Worm (Caenorhabditis elegans) whole organism, young adult: ENCODE data around the gene ints-9.

ENCODE experiments used
- F49E8.2 ChIP-seq: sonication (generic microtip); optimal IDR thresholded peaks from 3 replicates; lab custom pipeline; 2017; ENCODE audit warnings: missing genetic modification characterization, mild to moderate bottlenecking, missing compliant biosample characterization, antibody characterized with exemption, moderate library complexity; ENCODE audit not compliant: insufficient read depth
- K12H6.12 ChIP-seq: fragments of 200-800 bp; sonication (Bioruptor generic); optimal IDR thresholded peaks from 2 replicates; lab custom pipeline; 2018; ENCODE audit warnings: mild to moderate bottlenecking, missing genetic modification characterization, missing compliant biosample characterization
- T07F8.4 ChIP-seq: sonication (generic microtip); optimal IDR thresholded peaks from 2 replicates; lab custom pipeline; 2016; ENCODE audit warnings: mild to moderate bottlenecking, missing genetic modification characterization, moderate library complexity, missing compliant biosample characterization
- Y67H2A.10 ChIP-seq: fragments of 200-800 bp; sonication (Bioruptor generic); conservative IDR thresholded peaks from 2 replicates; pipeline ENCODE4 v1.3.6; 2022; ENCODE audit warnings: missing genetic modification reagents, missing genetic modification characterization, missing compliant biosample characterization
- Y79H2A.3 ChIP-seq: fragments of 200-800 bp; sonication (Bioruptor generic); conservative IDR thresholded peaks from 2 replicates; pipeline ENCODE4 v1.3.6; 2022; ENCODE audit warnings: missing genetic modification reagents, missing genetic modification characterization, missing compliant biosample characterization
- ZK185.1 ChIP-seq: sonication (generic microtip); optimal IDR thresholded peaks from 2 replicates; lab custom pipeline; 2016; ENCODE audit warnings: mild to moderate bottlenecking, missing genetic modification characterization, missing compliant biosample characterization; ENCODE audit not compliant: poor library complexity, severe bottlenecking
- akir-1 ChIP-seq: fragments of 200-800 bp; sonication (Bioruptor generic); optimal IDR thresholded peaks from 2 replicates; lab custom pipeline; 2018; ENCODE audit warnings: mild to moderate bottlenecking, missing genetic modification characterization, moderate library complexity, missing compliant biosample characterization
- ama-1 ChIP-seq, 3 experiments: fragments of 150-350 bp in 1 of 3; sonication (generic microtip) in 2 of 3; optimal IDR thresholded peaks; 2 replicates each; lab custom pipeline; 2014 to 2018; ENCODE audit warnings: missing biosample characterization in 2 of 3, missing genetic modification characterization in 2 of 3, missing genetic modification reagents in 2 of 3
- atf-7 ChIP-seq: sonication (generic microtip); optimal IDR thresholded peaks from 2 replicates; lab custom pipeline; 2017; ENCODE audit warnings: mild to moderate bottlenecking, missing genetic modification characterization, missing compliant biosample characterization
- attf-5 ChIP-seq: fragments of 200-800 bp; sonication (Bioruptor generic); optimal IDR thresholded peaks from 2 replicates; lab custom pipeline; 2018; ENCODE audit warnings: mild to moderate bottlenecking, missing genetic modification characterization, missing compliant biosample characterization
- cebp-2 ChIP-seq: fragments of 200-800 bp; sonication (Bioruptor generic); IDR thresholded peaks from 2 replicates; pipeline ENCODE4 v1.3.6; 2022; ENCODE audit warnings: missing genetic modification characterization, missing compliant biosample characterization
- ceh-40 ChIP-seq: fragments of 200-800 bp; sonication (Bioruptor generic); IDR thresholded peaks from 2 replicates; pipeline ENCODE4 v1.3.6; 2022; ENCODE audit warnings: missing genetic modification characterization, missing compliant biosample characterization
- ceh-91 ChIP-seq: fragments of 200-800 bp; sonication (Bioruptor generic); IDR thresholded peaks from 2 replicates; pipeline ENCODE4 v1.3.6; 2022; ENCODE audit warnings: missing genetic modification reagents, missing genetic modification characterization, missing compliant biosample characterization
- dpl-1 ChIP-seq: fragments of 150-350 bp; optimal IDR thresholded peaks from 2 replicates; lab custom pipeline; 2014; ENCODE audit warnings: missing biosample characterization, missing genetic modification reagents, missing genetic modification characterization
- egl-18 ChIP-seq: fragments of 200-800 bp; sonication (Bioruptor generic); IDR thresholded peaks from 2 replicates; pipeline ENCODE4 v1.3.6; 2022; ENCODE audit warnings: missing genetic modification reagents, missing genetic modification characterization, missing compliant biosample characterization
- hmg-1.2 ChIP-seq: fragments of 200-800 bp; sonication (Bioruptor generic); IDR thresholded peaks from 2 replicates; pipeline ENCODE4 v1.3.6; 2022; ENCODE audit warnings: missing genetic modification reagents, missing genetic modification characterization, missing compliant biosample characterization
- hrde-1 ChIP-seq: sonication (generic microtip); optimal IDR thresholded peaks from 2 replicates; lab custom pipeline; 2016; ENCODE audit warnings: missing genetic modification characterization, mild to moderate bottlenecking, missing compliant biosample characterization, moderate library complexity, missing genotype, missing genetic modification reagents, borderline replicate concordance
- lag-1 ChIP-seq: fragments of 200-800 bp; sonication (Bioruptor generic); IDR thresholded peaks from 2 replicates; pipeline ENCODE4 v1.3.6; 2022; ENCODE audit warnings: missing genetic modification reagents, missing genetic modification characterization, missing compliant biosample characterization
- lin-26 ChIP-seq: fragments of 200-800 bp; sonication (Bioruptor generic); IDR thresholded peaks from 2 replicates; pipeline ENCODE4 v1.3.6; 2022; ENCODE audit warnings: missing genetic modification reagents, missing genetic modification characterization, missing compliant biosample characterization
- lin-54 ChIP-seq: fragments of 200-800 bp; sonication (Bioruptor generic); optimal IDR thresholded peaks from 2 replicates; lab custom pipeline; 2018; ENCODE audit warnings: mild to moderate bottlenecking, missing genetic modification characterization, missing compliant biosample characterization
- madf-10 ChIP-seq: sonication (generic microtip); optimal IDR thresholded peaks from 2 replicates; lab custom pipeline; 2016; ENCODE audit warnings: mild to moderate bottlenecking, missing genetic modification characterization, missing compliant biosample characterization
- mcd-1 ChIP-seq: fragments of 200-800 bp; sonication (Bioruptor generic); IDR thresholded peaks from 2 replicates; pipeline ENCODE4 v1.3.6; 2022; ENCODE audit warnings: missing genetic modification reagents, missing genetic modification characterization, missing compliant biosample characterization
- mes-4 ChIP-seq: sonication (generic microtip); optimal IDR thresholded peaks from 2 replicates; lab custom pipeline; 2016; ENCODE audit warnings: missing genotype, missing genetic modification characterization, missing compliant biosample characterization
- mxl-1 ChIP-seq: sonication (generic microtip); optimal IDR thresholded peaks from 2 replicates; lab custom pipeline; 2016; ENCODE audit warnings: missing genetic modification characterization, missing compliant biosample characterization
- nfya-1 ChIP-seq: sonication (generic microtip); optimal IDR thresholded peaks from 2 replicates; lab custom pipeline; 2017; ENCODE audit warnings: antibody characterized with exemption, missing compliant biosample characterization, missing genetic modification characterization, borderline replicate concordance; ENCODE audit not compliant: insufficient read depth
- nfyb-1 ChIP-seq: fragments of 200-800 bp; sonication (Bioruptor generic); IDR thresholded peaks from 2 replicates; pipeline ENCODE4 v1.3.6; 2022; ENCODE audit warnings: missing genetic modification reagents, missing genetic modification characterization, missing compliant biosample characterization
- nhr-179 ChIP-seq: sonication (generic microtip); optimal IDR thresholded peaks from 2 replicates; lab custom pipeline; 2016; ENCODE audit warnings: mild to moderate bottlenecking, missing genetic modification characterization, missing compliant biosample characterization
- nhr-90 ChIP-seq: sonication (generic microtip); optimal IDR thresholded peaks from 2 replicates; lab custom pipeline; 2016; ENCODE audit warnings: missing genotype, mild to moderate bottlenecking, missing genetic modification characterization, missing compliant biosample characterization
- pha-4 ChIP-seq: fragments of 150-350 bp; sonication (generic microtip); optimal IDR thresholded peaks from 2 replicates; lab custom pipeline; 2014; ENCODE audit warnings: missing biosample characterization, missing genetic modification reagents, missing genetic modification characterization
- snpc-1.1 ChIP-seq: sonication (generic microtip); optimal IDR thresholded peaks from 2 replicates; lab custom pipeline; 2017; ENCODE audit warnings: missing genetic modification characterization, mild to moderate bottlenecking, missing compliant biosample characterization, antibody characterized with exemption, moderate library complexity, missing genotype, missing genetic modification reagents; ENCODE audit not compliant: insufficient read depth
- tbp1 ChIP-seq: fragments of 200-800 bp; sonication (Bioruptor generic); optimal IDR thresholded peaks from 2 replicates; lab custom pipeline; 2018; ENCODE audit warnings: mild to moderate bottlenecking, missing genetic modification characterization, missing compliant biosample characterization
- unc-130 ChIP-seq: sonication (generic microtip); optimal IDR thresholded peaks from 2 replicates; lab custom pipeline; 2016; ENCODE audit warnings: missing genetic modification reagents, missing genetic modification characterization, missing compliant biosample characterization
- zfh-2 ChIP-seq: fragments of 200-800 bp; sonication (Bioruptor generic); conservative IDR thresholded peaks from 2 replicates; pipeline ENCODE4 v1.3.6; 2022; ENCODE audit warnings: missing genetic modification reagents, missing genetic modification characterization, missing compliant biosample characterization

The ints-9 gene

ce11 chrV:7553873-7554362 lies 21.7 kb upstream of the ints-9 start, which contains the start of gene ttr-10:
TSS of gene ttr-10 (minus strand) at chrV:7553923.
- TF ChIP-seq hrde-1 (tag; lab: Kevin White, UChicago) (no peak), ceh-40 (GFP tag; lab: Robert Waterston, UW) (no peak), mes-4 (no peak), mxl-1 (tag; lab: Kevin White, UChicago) (no peak), ceh-91 (GFP tag; lab: Robert Waterston, UW) (no peak), dpl-1 (no peak), lin-54 (GFP tag; lab: Kevin White, UChicago) (no peak), ZK185.1 (tag; lab: Kevin White, UChicago) (no peak), nhr-90 (tag; lab: Kevin White, UChicago) (no peak), T07F8.4 (tag; lab: Kevin White, UChicago) (no peak), cebp-2 (GFP tag; lab: Robert Waterston, UW) (no peak), F49E8.2 (tag; lab: Kevin White, UChicago) (no peak), Y67H2A.10 (GFP tag; lab: Robert Waterston, UW) (no peak), ama-1 (optimal IDR thresholded peaks at IDR 0.05; lab: Kevin White, UChicago) (no peak), ama-1 (GFP tag; optimal IDR thresholded peaks at IDR 0.05; lab: Kevin White, UChicago) (no peak), egl-18 (GFP tag; lab: Robert Waterston, UW) (no peak)
- TF ChIP-seq, all 124 proteins: peak for 0

ce11 chrV:7555875-7556274 lies 19.7 kb upstream of the ints-9 start:
- no peak for TF ChIP-seq nfya-1 (tag; lab: Kevin White, UChicago)
- TF ChIP-seq lag-1 (GFP tag; lab: Robert Waterston, UW), result no peak
- no peak for TF ChIP-seq unc-130 (GFP tag; lab: Kevin White, UChicago)
- TF ChIP-seq tbp1 (GFP tag; lab: Kevin White, UChicago), result no peak
- TF ChIP-seq lin-26 (GFP tag; lab: Robert Waterston, UW), result no peak
- no peak for TF ChIP-seq pha-4 (tag; lab: Kevin White, UChicago)
- no peak for TF ChIP-seq Y79H2A.3 (GFP tag; lab: Robert Waterston, UW)
- no peak for TF ChIP-seq akir-1 (GFP tag; lab: Kevin White, UChicago)
- TF ChIP-seq attf-5 (GFP tag; lab: Kevin White, UChicago), result no peak
- TF ChIP-seq lin-54 (GFP tag; lab: Kevin White, UChicago), result no peak
- no peak for TF ChIP-seq hrde-1 (tag; lab: Kevin White, UChicago)
- no peak for TF ChIP-seq zfh-2 (GFP tag; lab: Robert Waterston, UW)
- TF ChIP-seq nhr-179, result no peak
- no peak for TF ChIP-seq snpc-1.1 (tag; lab: Kevin White, UChicago)
- TF ChIP-seq hmg-1.2 (GFP tag; lab: Robert Waterston, UW), result no peak
- no peak for TF ChIP-seq Y67H2A.10 (GFP tag; lab: Robert Waterston, UW)
- TF ChIP-seq mcd-1 (GFP tag; lab: Robert Waterston, UW), result no peak
- no peak for TF ChIP-seq ama-1 (optimal IDR thresholded peaks at IDR 0.05; lab: Kevin White, UChicago)
- TF ChIP-seq ama-1 (GFP tag; optimal IDR thresholded peaks at IDR 0.05; lab: Kevin White, UChicago), result no peak
- no peak for TF ChIP-seq madf-10

- TF ChIP-seq atf-7 (tag; lab: Kevin White, UChicago), result no peak
- no peak for TF ChIP-seq nfyb-1 (GFP tag; lab: Robert Waterston, UW)
- TF ChIP-seq K12H6.12, result no peak
- TF ChIP-seq attf-5 (GFP tag; lab: Kevin White, UChicago), result no peak
Measured at ce11 chrV:7558693-7559092, 16.9 kb upstream of the ints-9 start, which contains the start of gene ets-7. TSS of gene ets-7 (minus strand) at chrV:7558793.
